Fruit fly (Drosophila melanogaster): ENCODE measurements around the gene CG42371.

DNA sequence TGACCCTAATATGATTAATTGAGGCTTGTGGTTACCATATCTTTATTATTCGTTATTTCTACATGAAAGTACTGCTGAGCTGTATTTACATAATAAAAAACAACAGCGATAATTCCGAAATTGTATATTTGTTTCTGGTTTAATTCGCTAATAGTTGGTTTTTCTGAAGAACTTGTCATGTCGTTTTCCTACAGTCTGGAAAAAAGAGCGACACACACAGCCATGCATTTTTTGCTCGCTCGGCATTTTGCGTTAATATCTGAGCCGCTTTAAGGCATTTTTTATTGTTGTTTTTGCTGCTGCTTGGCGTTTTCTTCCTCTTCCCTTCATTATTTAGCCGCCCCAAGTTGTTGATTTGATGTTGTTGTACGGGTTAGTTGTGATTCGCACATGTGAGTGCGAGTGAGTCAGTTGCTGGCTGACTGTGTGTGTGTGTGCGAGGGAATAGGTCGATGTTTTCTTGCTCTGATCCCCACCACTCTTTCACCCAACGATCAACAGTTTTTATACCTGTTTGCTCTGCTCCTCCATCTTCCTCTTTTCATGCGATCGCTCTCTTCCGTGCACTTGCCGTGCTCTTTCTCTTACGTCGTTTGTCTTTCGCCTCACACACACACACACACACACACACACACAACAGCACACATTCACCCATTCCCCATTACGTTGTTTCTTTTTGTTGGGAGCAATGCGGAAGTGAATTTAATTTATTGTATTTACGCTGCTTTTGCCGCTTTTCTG, 41.8 kb downstream of the CG42371 start:
- TF ChIP-seq CG7101 (tag; optimal IDR thresholded peaks at IDR 0.05), result no peak
- no peak for TF ChIP-seq CG1620 (GFP tag; optimal IDR thresholded peaks at IDR 0.05)
- peak; percentile 97 for TF ChIP-seq kay (GFP tag; ENCODE audit: borderline replicate concordance)
- peak; percentile 89 for TF ChIP-seq Mnt (GFP tag; optimal IDR thresholded peaks at IDR 0.05)
- TF ChIP-seq pad (GFP tag; optimal IDR thresholded peaks at IDR 0.05), result peak; percentile 55
- peak; percentile 99 for TF ChIP-seq tj (GFP tag; optimal IDR thresholded peaks at IDR 0.05)
- TF ChIP-seq ovo (GFP tag; optimal IDR thresholded peaks at IDR 0.05), result peak; percentile 30

All from whole organism, adult.